Worm (Caenorhabditis elegans) whole organism, young adult: ENCODE results near the gene R08C7.1.
A peak's percentile ranks its signal among the peaks of the same experiment; 100 is the strongest.

Experiments used
- B0019.2 ChIP-seq: fragments of 200-800 bp; sonication (Bioruptor generic); conservative IDR thresholded peaks from 2 replicates; pipeline ENCODE4 v1.3.6; 2022; ENCODE audit warnings: missing genetic modification reagents, missing genetic modification characterization, missing compliant biosample characterization
- F22D6.2 ChIP-seq: sonication (generic microtip); optimal IDR thresholded peaks from 2 replicates; lab custom pipeline; 2016; ENCODE audit warnings: mild to moderate bottlenecking, missing genetic modification characterization, missing compliant biosample characterization
- K12H6.12 ChIP-seq: fragments of 200-800 bp; sonication (Bioruptor generic); optimal IDR thresholded peaks from 2 replicates; lab custom pipeline; 2018; ENCODE audit warnings: mild to moderate bottlenecking, missing genetic modification characterization, missing compliant biosample characterization
- Y53F4B.3 ChIP-seq: fragments of 200-800 bp; sonication (Bioruptor generic); IDR thresholded peaks from 2 replicates; pipeline ENCODE4 v1.3.6; 2022; ENCODE audit warnings: missing genetic modification reagents, missing genetic modification characterization, missing compliant biosample characterization
- Y67H2A.10 ChIP-seq: fragments of 200-800 bp; sonication (Bioruptor generic); conservative IDR thresholded peaks from 2 replicates; pipeline ENCODE4 v1.3.6; 2022; ENCODE audit warnings: missing genetic modification reagents, missing genetic modification characterization, missing compliant biosample characterization
- Y79H2A.3 ChIP-seq: fragments of 200-800 bp; sonication (Bioruptor generic); conservative IDR thresholded peaks from 2 replicates; pipeline ENCODE4 v1.3.6; 2022; ENCODE audit warnings: missing genetic modification reagents, missing genetic modification characterization, missing compliant biosample characterization
- aptf-3 ChIP-seq: fragments of 200-800 bp; sonication (Bioruptor generic); IDR thresholded peaks from 2 replicates; pipeline ENCODE4 v1.3.6; 2022; ENCODE audit warnings: missing genetic modification characterization, missing compliant biosample characterization
- atf-7 ChIP-seq: sonication (generic microtip); optimal IDR thresholded peaks from 2 replicates; lab custom pipeline; 2017; ENCODE audit warnings: mild to moderate bottlenecking, missing genetic modification characterization, missing compliant biosample characterization
- athp-1 ChIP-seq: sonication (generic microtip); optimal IDR thresholded peaks from 2 replicates; lab custom pipeline; 2017; ENCODE audit warnings: mild to moderate bottlenecking, missing genetic modification characterization, missing compliant biosample characterization
- die-1 ChIP-seq: sonication (generic microtip); optimal IDR thresholded peaks from 2 replicates; lab custom pipeline; 2016; ENCODE audit warnings: missing genotype, mild to moderate bottlenecking, missing genetic modification characterization, missing compliant biosample characterization
- dox-1 ChIP-seq: fragments of 200-800 bp; sonication (Bioruptor generic); IDR thresholded peaks from 2 replicates; pipeline ENCODE4 v1.3.6; 2022; ENCODE audit warnings: missing genetic modification reagents, missing genetic modification characterization, missing compliant biosample characterization
- egrh-3 ChIP-seq: fragments of 200-800 bp; sonication (Bioruptor generic); IDR thresholded peaks from 2 replicates; pipeline ENCODE4 v1.3.6; 2022; ENCODE audit warnings: missing genetic modification reagents, missing genetic modification characterization, missing compliant biosample characterization
- ets-4 ChIP-seq: fragments of 200-800 bp; sonication (Bioruptor generic); optimal IDR thresholded peaks from 2 replicates; lab custom pipeline; 2018; ENCODE audit warnings: mild to moderate bottlenecking, missing genetic modification characterization, missing compliant biosample characterization
- fkh-3 ChIP-seq: sonication (generic microtip); optimal IDR thresholded peaks from 2 replicates; lab custom pipeline; 2016; ENCODE audit warnings: mild to moderate bottlenecking, missing genetic modification characterization, missing compliant biosample characterization
- him-1 ChIP-seq: sonication (generic microtip); optimal IDR thresholded peaks from 2 replicates; lab custom pipeline; 2016; ENCODE audit warnings: missing genotype, missing genetic modification reagents, missing genetic modification characterization, missing compliant biosample characterization
- hlh-26 ChIP-seq: fragments of 200-800 bp; sonication (Bioruptor generic); conservative IDR thresholded peaks from 2 replicates; pipeline ENCODE4 v1.3.6; 2022; ENCODE audit warnings: missing genetic modification reagents, missing genetic modification characterization, missing compliant biosample characterization
- hmg-1.2 ChIP-seq: fragments of 200-800 bp; sonication (Bioruptor generic); IDR thresholded peaks from 2 replicates; pipeline ENCODE4 v1.3.6; 2022; ENCODE audit warnings: missing genetic modification reagents, missing genetic modification characterization, missing compliant biosample characterization
- hmg-20 ChIP-seq: fragments of 200-800 bp; sonication (Bioruptor generic); IDR thresholded peaks from 2 replicates; pipeline ENCODE4 v1.3.6; 2022; ENCODE audit warnings: missing genetic modification reagents, missing genetic modification characterization, missing compliant biosample characterization
- hrde-1 ChIP-seq: sonication (generic microtip); optimal IDR thresholded peaks from 2 replicates; lab custom pipeline; 2016; ENCODE audit warnings: missing genetic modification characterization, mild to moderate bottlenecking, missing compliant biosample characterization, moderate library complexity, missing genotype, missing genetic modification reagents, borderline replicate concordance
- let-607 ChIP-seq, 2 experiments: fragments of 200-800 bp in 1 of 2; sonication (Bioruptor generic) in 1 of 2; sonication (generic microtip) in 1 of 2; optimal IDR thresholded peaks; 2 replicates each; lab custom pipeline; 2016 to 2018; ENCODE audit warnings: mild to moderate bottlenecking in 2 of 2, missing compliant biosample characterization in 2 of 2, missing genetic modification characterization in 2 of 2, moderate library complexity in 2 of 2, missing genotype in 1 of 2
- lin-26 ChIP-seq: fragments of 200-800 bp; sonication (Bioruptor generic); IDR thresholded peaks from 2 replicates; pipeline ENCODE4 v1.3.6; 2022; ENCODE audit warnings: missing genetic modification reagents, missing genetic modification characterization, missing compliant biosample characterization
- lin-35 ChIP-seq, 3 experiments: fragments of 150-350 bp in 2 of 3; sonication (generic microtip) in 1 of 3; optimal IDR thresholded peaks; 2 replicates each; lab custom pipeline; 2014 to 2018; ENCODE audit warnings: missing biosample characterization in 3 of 3, missing genetic modification characterization in 3 of 3, missing genetic modification reagents in 3 of 3
- lin-40 ChIP-seq: sonication (generic microtip); optimal IDR thresholded peaks from 2 replicates; lab custom pipeline; 2016; ENCODE audit warnings: missing genetic modification characterization, mild to moderate bottlenecking, missing compliant biosample characterization, missing genotype, missing genetic modification reagents
- lin-54 ChIP-seq: fragments of 200-800 bp; sonication (Bioruptor generic); optimal IDR thresholded peaks from 2 replicates; lab custom pipeline; 2018; ENCODE audit warnings: mild to moderate bottlenecking, missing genetic modification characterization, missing compliant biosample characterization
- lir-1 ChIP-seq: fragments of 200-800 bp; sonication (Bioruptor generic); conservative IDR thresholded peaks from 2 replicates; pipeline ENCODE4 v1.3.6; 2022; ENCODE audit warnings: missing genetic modification reagents, missing genetic modification characterization, missing compliant biosample characterization
- lsy-27 ChIP-seq: sonication (generic microtip); optimal IDR thresholded peaks from 2 replicates; lab custom pipeline; 2017; ENCODE audit warnings: missing genetic modification characterization, mild to moderate bottlenecking, missing compliant biosample characterization, antibody characterized with exemption, missing genotype, borderline replicate concordance; ENCODE audit not compliant: insufficient read depth
- madf-6 ChIP-seq: fragments of 200-800 bp; sonication (Bioruptor generic); IDR thresholded peaks from 2 replicates; pipeline ENCODE4 v1.3.6; 2022; ENCODE audit warnings: missing genetic modification reagents, missing genetic modification characterization, missing compliant biosample characterization
- mcd-1 ChIP-seq: fragments of 200-800 bp; sonication (Bioruptor generic); IDR thresholded peaks from 2 replicates; pipeline ENCODE4 v1.3.6; 2022; ENCODE audit warnings: missing genetic modification reagents, missing genetic modification characterization, missing compliant biosample characterization
- mel-28 ChIP-seq: sonication (generic microtip); optimal IDR thresholded peaks from 2 replicates; lab custom pipeline; 2016; ENCODE audit warnings: borderline replicate concordance, mild to moderate bottlenecking, missing genetic modification characterization, missing compliant biosample characterization
- nhr-27 ChIP-seq: fragments of 200-800 bp; sonication (Bioruptor generic); optimal IDR thresholded peaks from 2 replicates; lab custom pipeline; 2018; ENCODE audit warnings: mild to moderate bottlenecking, missing genetic modification characterization, moderate library complexity, missing compliant biosample characterization
- nhr-80 ChIP-seq: sonication (generic microtip); optimal IDR thresholded peaks from 2 replicates; lab custom pipeline; 2016; ENCODE audit warnings: missing genetic modification characterization, missing compliant biosample characterization
- nhr-90 ChIP-seq: sonication (generic microtip); optimal IDR thresholded peaks from 2 replicates; lab custom pipeline; 2016; ENCODE audit warnings: missing genotype, mild to moderate bottlenecking, missing genetic modification characterization, missing compliant biosample characterization
- pbrm-1 ChIP-seq: fragments of 200-800 bp; sonication (Bioruptor generic); IDR thresholded peaks from 2 replicates; pipeline ENCODE4 v1.3.6; 2022; ENCODE audit warnings: missing genetic modification reagents, missing genetic modification characterization, missing compliant biosample characterization
- sdz-38 ChIP-seq: sonication (generic microtip); optimal IDR thresholded peaks from 2 replicates; lab custom pipeline; 2016; ENCODE audit warnings: missing genotype, missing genetic modification characterization, missing compliant biosample characterization
- sea-2 ChIP-seq: fragments of 200-800 bp; sonication (Bioruptor generic); IDR thresholded peaks from 2 replicates; pipeline ENCODE4 v1.3.6; 2022; ENCODE audit warnings: missing genetic modification characterization, missing compliant biosample characterization
- somi-1 ChIP-seq: fragments of 200-800 bp; sonication (Bioruptor generic); optimal IDR thresholded peaks from 2 replicates; lab custom pipeline; 2018; ENCODE audit warnings: mild to moderate bottlenecking, missing genetic modification characterization, missing compliant biosample characterization
- unc-130 ChIP-seq: sonication (generic microtip); optimal IDR thresholded peaks from 2 replicates; lab custom pipeline; 2016; ENCODE audit warnings: missing genetic modification reagents, missing genetic modification characterization, missing compliant biosample characterization
- zfh-2 ChIP-seq: fragments of 200-800 bp; sonication (Bioruptor generic); conservative IDR thresholded peaks from 2 replicates; pipeline ENCODE4 v1.3.6; 2022; ENCODE audit warnings: missing genetic modification reagents, missing genetic modification characterization, missing compliant biosample characterization
- zim-3 ChIP-seq: sonication (generic microtip); optimal IDR thresholded peaks from 2 replicates; lab custom pipeline; 2017; ENCODE audit warnings: mild to moderate bottlenecking, missing genetic modification characterization, moderate library complexity, missing compliant biosample characterization
- ztf-18 ChIP-seq: sonication (generic microtip); optimal IDR thresholded peaks from 2 replicates; lab custom pipeline; 2016; ENCODE audit warnings: missing genotype, mild to moderate bottlenecking, missing genetic modification characterization, missing compliant biosample characterization
- ztf-26 ChIP-seq: sonication (generic microtip); optimal IDR thresholded peaks from 2 replicates; lab custom pipeline; 2017; ENCODE audit warnings: missing genetic modification characterization, missing compliant biosample characterization
- ztf-6 ChIP-seq: fragments of 200-800 bp; sonication (Bioruptor generic); IDR thresholded peaks from 2 replicates; pipeline ENCODE4 v1.3.6; 2022; ENCODE audit warnings: missing genetic modification reagents, missing genetic modification characterization, missing compliant biosample characterization

R08C7.1 gene

DNA sequence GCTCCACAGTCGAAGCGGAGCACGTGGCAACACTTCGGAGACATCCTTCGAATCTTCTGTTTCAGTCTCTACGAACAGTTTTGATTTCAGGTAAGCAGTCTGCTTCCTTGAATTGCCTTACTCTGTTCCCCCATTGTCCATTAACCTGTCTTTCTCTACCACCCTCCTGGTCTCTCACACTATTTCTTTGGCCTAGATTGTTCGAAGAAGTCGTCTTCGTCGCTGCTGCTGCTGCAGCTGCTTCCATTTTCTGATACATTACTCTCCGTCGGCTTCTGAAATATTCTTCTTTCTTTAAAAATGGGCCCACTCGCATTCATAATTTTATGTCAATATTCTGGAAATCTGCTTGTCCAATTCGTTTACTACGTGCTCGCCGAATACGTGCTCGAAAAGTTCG lies at the start of gene R08C7.1:
Gene R08C7.1 (plus strand): TSS at position 301 of the 400 bp plus-strand sequence.
- no peak for TF ChIP-seq nhr-90 (tag; lab: Kevin White, UChicago)
- no peak for TF ChIP-seq F22D6.2 (tag; lab: Kevin White, UChicago)
- TF ChIP-seq ztf-6 (GFP tag; lab: Robert Waterston, UW): no peak
- TF ChIP-seq fkh-3 (tag; lab: Kevin White, UChicago): no peak
- no peak for TF ChIP-seq pbrm-1
- TF ChIP-seq mcd-1 (GFP tag; lab: Robert Waterston, UW): no peak
- no peak for TF ChIP-seq lir-1 (GFP tag; lab: Robert Waterston, UW)
- TF ChIP-seq zfh-2 (GFP tag; lab: Robert Waterston, UW): no peak
- peak; percentile 50; the same call in 1 of the 2 replicates for TF ChIP-seq hmg-1.2 (GFP tag; lab: Robert Waterston, UW)

DNA sequence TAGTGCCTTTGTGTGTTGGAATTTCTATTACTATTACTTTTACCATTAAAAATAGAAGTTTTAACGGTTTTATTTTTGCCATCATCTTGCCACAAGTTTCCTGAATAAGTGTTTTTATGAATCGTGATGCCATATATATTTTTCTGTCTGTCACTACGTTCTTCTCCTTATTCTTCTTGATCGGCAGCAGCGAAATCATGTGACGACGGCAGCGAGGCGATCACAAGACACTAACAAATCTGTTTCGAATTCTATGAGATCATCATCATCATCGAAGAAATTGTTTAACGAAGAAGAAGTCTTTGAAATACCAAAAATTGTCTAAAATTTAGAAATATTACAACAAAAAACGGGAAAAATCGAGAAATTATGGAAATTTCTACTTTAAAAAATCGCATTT lies 49.3 kb upstream of the R08C7.1 start:
- no peak for TF ChIP-seq sea-2
- peak; percentile 21 for TF ChIP-seq lin-40 (tag; lab: Kevin White, UChicago)
- TF ChIP-seq mel-28: no peak
- peak; percentile 17 for TF ChIP-seq ztf-26 (tag; lab: Kevin White, UChicago)
- peak; percentile 1 for TF ChIP-seq somi-1

DNA sequence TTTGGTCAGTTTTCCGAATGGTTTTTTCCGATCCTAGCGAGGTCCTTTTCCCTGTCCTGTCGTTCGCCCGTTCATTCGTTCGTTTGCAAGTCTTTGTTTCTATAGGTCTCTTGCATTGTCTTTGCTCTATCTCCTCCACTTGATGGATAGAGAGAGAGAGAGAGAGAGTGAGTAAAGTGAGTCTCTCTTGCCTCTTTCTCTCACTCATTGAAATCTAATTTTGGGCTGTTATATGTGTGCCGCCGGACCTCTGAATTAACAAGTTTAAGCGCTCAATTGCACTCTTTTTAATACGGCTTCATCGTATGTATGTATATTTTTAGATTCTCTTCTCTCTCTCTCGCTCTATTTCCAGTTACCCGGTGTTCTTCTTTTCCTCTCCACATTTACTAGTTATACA lies 47.8 kb upstream of the R08C7.1 start:
- 0 out of 2 replicates have a peak, but pooled peaks have one; percentile 10 for TF ChIP-seq zfh-2 (GFP tag; lab: Robert Waterston, UW)
- no peak for TF ChIP-seq madf-6 (GFP tag; lab: Robert Waterston, UW)
- 0 out of 2 replicates have a peak, but pooled peaks have one; percentile 24 for TF ChIP-seq mcd-1 (GFP tag; lab: Robert Waterston, UW)
- no peak for TF ChIP-seq athp-1
- TF ChIP-seq dox-1 (GFP tag; lab: Robert Waterston, UW): no peak

DNA sequence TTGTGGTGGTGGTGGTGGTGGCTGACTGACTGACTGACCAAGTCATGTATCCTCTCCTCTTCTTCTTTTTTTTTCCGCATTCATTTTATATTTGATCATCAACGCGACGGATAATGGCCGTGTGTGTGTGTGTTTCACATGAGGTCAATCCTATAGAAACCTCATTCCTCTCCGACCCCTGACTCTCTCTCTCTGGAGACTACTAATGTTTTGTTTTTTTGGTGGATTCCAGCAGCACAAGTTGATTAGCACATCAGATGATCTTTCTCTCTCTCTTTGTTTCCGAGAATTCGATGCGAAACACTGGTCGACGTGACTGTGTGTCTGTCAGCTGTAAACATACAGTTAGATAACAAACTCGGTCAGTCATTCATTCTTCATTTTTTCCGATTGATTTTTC lies 46.5 kb upstream of the R08C7.1 start, which contains the start of gene Y24D9A.7:
Gene Y24D9A.7 (minus strand): TSS at position 46 of the 400 bp plus-strand sequence.
- TF ChIP-seq die-1 (tag; lab: Kevin White, UChicago) (no peak), Y79H2A.3 (no peak), nhr-80 (tag; lab: Kevin White, UChicago) (peak; percentile 49), sdz-38 (tag; lab: Kevin White, UChicago) (no peak), aptf-3 (GFP tag; lab: Robert Waterston, UW) (no peak), zim-3 (tag; lab: Kevin White, UChicago) (peak; percentile 6), ztf-6 (GFP tag; lab: Robert Waterston, UW) (no peak), atf-7 (tag; lab: Kevin White, UChicago) (no peak), him-1 (no peak), lin-54 (GFP tag; lab: Kevin White, UChicago) (peak; percentile 2), Y67H2A.10 (no peak), lsy-27 (no peak)

DNA sequence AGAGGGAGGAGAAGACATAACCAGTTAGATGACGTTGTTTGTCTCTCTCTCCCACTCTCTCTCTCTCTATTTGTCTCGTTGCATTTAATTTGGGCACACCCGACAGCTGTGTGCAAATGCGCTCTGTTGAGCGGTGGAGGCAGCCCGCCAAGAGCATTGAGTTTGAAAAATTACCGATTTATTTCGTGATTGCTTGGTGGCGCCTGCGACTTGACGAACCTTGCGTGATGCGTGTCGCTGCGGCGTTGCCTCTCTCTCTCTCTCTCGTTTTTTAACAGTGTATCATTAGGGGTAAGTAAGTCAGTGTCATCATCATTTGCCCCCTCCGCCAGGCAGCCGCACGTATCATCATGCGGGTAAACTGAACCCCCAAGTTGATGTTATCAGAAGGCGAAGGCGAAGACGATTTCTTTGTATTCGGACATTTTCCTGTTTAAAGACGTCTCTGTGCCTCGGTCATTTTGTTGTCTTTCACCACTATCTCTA lies 45.6 kb upstream of the R08C7.1 start:
- TF ChIP-seq unc-130 (GFP tag; lab: Kevin White, UChicago) (no peak), lin-26 (GFP tag; lab: Robert Waterston, UW) (peak; percentile 54; the same call in 1 of the 2 replicates), B0019.2 (no peak), aptf-3 (GFP tag; lab: Robert Waterston, UW) (no peak), hlh-26 (GFP tag; lab: Robert Waterston, UW) (no peak), lin-40 (tag; lab: Kevin White, UChicago) (peak; percentile 53), hrde-1 (tag; lab: Kevin White, UChicago) (no peak), lin-35 (GFP tag; optimal IDR thresholded peaks at IDR 0.05; lab: Kevin White, UChicago) (peak in 1 of 3 experiments; percentile 37), K12H6.12 (tag; lab: Kevin White, UChicago) (peak; percentile 62), nhr-27 (tag; lab: Kevin White, UChicago) (no peak), ets-4 (peak; percentile 38), egrh-3 (GFP tag; lab: Robert Waterston, UW) (0 out of 2 replicates have a peak, but pooled peaks have one; percentile 8), ztf-18 (tag; lab: Kevin White, UChicago) (peak; percentile 23), Y53F4B.3 (GFP tag; lab: Robert Waterston, UW) (no peak), zfh-2 (GFP tag; lab: Robert Waterston, UW) (peak; percentile 84), let-607 (tag; optimal IDR thresholded peaks at IDR 0.05; lab: Kevin White, UChicago) (peak in 1 of 2 experiments; percentile 20), hmg-20 (GFP tag; lab: Robert Waterston, UW) (no peak), lir-1 (GFP tag; lab: Robert Waterston, UW) (no peak)
